Worm (Caenorhabditis elegans): ENCODE results near the gene srh-276.

Gene srh-276

DNA sequence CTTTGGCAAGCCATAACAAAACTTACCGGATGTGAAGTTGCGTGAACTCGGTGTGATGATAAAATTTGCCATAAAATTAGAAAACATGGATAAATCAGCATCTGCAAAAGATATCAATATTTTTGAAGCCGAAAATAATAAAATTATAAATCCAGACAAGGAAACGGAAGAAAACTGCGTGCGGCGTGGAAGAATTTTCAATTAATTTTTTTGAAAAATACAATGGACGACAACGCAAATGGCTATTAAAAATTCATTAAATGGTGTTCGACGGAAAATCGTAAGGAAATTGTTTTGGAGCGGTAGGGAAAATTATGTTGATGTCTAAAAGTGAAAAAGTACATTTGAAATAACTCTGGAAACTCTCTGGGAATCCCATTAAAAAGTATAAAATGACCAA, 29.9 kb downstream of the srh-276 start, which contains the start of gene acr-18:
Gene acr-18, minus strand, starts transcription at position 101 of the 400 bp plus-strand sequence.
- TF ChIP-seq unc-62 (GFP tag; optimal IDR thresholded peaks at IDR 0.05) = no peak

- no peak for TF ChIP-seq unc-62 (GFP tag; optimal IDR thresholded peaks at IDR 0.05)
Measured at ce11 chrV:15559729-15560128, 30.6 kb downstream of the srh-276 start.

DNA sequence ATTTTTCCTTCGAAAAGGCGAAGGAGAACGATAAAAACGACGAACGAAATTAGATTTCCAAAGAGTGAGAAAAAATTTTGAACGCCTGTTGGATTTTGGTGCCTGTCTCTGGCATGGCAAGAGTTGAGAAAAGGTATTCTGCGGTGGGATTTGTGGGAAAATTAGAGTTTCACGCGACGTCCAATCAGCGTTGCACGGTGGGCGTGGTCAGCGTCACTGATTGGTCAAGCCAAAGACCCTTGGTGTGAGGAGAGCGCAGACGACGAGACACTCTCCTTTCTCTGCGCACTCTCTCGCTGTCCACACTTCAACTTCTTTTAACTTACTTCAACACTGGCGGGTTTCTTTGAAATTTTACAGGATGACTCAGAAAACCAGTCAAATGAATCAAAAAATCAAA, 33.4 kb downstream of the srh-276 start:
- TF ChIP-seq unc-62 (GFP tag; optimal IDR thresholded peaks at IDR 0.05) = no peak

ce11 chrV:15563477-15563876, 34.3 kb downstream of the srh-276 start:
- no peak for TF ChIP-seq unc-62 (GFP tag; optimal IDR thresholded peaks at IDR 0.05)

DNA sequence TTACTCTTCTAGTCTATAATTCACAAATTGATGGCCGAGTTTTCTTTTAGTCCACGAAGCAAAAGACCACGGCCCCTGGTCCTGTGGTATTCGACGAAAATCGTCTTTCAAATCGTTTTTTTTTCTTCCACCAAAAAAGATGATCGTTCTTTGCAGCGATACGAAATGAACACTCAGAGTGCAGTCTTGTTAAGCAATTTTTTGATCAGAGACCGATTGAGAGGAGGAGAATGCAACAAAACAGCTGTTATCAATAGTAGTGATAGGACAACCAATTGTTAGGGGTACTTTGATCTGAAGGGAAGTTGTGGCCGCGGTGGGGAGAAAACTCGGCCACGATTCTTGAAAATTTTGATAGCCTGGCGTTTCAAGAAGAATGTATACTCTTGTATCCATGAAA, 34.8 kb downstream of the srh-276 start:
- no peak for TF ChIP-seq unc-62 (GFP tag; optimal IDR thresholded peaks at IDR 0.05)

- TF ChIP-seq unc-62 (GFP tag; optimal IDR thresholded peaks at IDR 0.05) = no peak
Measured at ce11 chrV:15566511-15567178, 37.5 kb downstream of the srh-276 start.

DNA sequence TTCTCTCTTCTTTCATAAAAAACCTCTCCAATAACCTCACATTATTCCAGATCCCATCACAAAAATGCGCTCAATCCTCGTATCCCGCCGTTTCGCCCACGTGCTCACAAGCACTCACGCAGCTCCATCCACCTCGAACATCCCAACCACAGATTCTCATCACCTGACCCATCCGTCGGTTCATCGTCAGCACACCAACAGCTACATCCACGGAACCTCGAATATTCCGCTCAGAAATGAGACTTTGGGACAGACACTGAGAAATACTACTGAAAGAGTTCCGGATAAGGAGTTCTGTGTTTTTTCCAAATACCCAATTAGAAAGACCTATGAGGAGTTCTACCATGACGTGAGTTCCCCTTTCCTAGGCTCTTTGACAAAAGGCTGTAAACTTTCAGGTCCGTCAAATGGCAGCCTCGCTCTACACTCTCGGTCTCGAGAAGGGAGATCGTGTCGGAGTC, 38.2 kb downstream of the srh-276 start, which contains the start of gene acs-2:
Gene acs-2, plus strand, starts transcription at position 51 of the 461 bp plus-strand sequence.
- TF ChIP-seq unc-62 (GFP tag; optimal IDR thresholded peaks at IDR 0.05) = no peak

DNA sequence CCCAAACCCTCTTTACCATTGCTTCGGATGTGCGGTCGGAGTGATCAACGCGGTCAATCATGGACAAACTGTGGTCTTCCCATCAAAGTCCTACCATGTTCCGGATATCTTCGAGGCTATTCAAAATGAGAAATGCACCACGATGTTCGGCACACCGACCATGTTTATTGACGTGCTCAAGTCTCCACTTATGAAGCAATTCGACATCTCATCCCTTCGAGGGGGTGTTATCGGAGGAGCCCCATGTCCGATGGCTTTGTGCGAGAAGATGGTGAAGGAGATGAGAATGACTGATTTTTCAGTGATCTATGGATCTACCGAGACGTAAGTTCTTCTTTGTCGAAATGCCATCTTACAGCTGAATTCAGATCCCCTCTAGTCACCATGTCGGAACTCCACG, 39.2 kb downstream of the srh-276 start:
- no peak for TF ChIP-seq unc-62 (GFP tag; optimal IDR thresholded peaks at IDR 0.05)

DNA sequence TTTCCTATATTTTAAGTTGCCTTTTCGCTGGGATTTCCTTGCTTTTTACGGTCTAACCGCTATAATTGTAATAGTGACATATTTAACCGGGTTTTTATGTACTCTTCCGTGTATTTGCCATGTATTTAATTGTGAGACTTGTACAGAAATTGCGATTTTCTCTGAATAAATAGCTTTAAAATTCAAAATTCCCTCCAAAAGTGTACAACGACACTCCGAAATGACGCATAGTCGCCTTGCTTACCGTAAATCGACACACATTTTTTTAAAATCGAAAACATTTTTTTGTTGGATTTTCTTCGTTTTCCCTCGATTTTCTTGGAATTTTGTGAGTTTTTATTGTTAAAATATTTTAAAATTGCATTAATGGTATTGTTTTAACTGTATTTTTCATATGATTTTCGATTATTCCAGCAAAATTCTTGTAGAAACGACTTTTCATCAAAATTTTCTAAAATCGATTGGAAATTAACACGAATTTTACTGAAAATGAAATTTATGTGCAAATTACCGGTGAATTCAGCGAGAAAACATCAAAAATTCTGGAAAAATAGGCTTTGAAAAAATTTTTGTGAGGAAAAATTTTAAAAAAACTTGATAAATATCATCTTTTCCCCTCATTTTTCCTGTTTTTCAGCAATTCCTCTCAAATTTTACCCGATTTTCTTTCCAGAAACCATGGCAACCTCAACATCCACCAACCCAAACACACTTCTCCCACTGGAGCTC, 40.7 kb downstream of the srh-276 start, which contains the start of gene lsm-5:
Gene lsm-5, plus strand, starts transcription at position 679 of the 729 bp plus-strand sequence.
- TF ChIP-seq unc-62 (GFP tag; optimal IDR thresholded peaks at IDR 0.05) = no peak

- TF ChIP-seq unc-62 (GFP tag; optimal IDR thresholded peaks at IDR 0.05) = no peak
Measured at ce11 chrV:15571006-15571526, 41.9 kb downstream of the srh-276 start, which contains the start of gene fbxa-95. Gene fbxa-95 (plus strand): TSS chrV:15571476.

DNA sequence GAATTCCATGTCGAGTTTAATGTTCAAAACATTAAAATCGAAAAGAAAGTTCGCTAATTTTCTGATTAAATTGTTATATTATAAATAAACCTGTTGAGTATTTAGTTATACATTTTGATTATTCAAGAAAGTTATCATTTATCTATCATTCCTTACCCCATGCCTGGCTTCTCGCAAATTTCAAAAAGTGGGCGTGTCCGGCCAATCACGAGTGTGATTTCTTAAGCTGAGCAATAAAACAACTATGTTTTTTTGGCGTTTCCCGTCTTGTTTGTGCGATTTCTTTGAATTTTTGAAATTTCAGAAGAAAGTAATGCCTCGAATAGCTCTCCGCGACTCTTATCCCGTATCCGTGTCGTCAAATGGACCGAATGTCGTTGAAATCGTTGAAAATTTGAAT, 43.4 kb downstream of the srh-276 start, which contains the start of gene fbxa-94:
Gene fbxa-94, plus strand, starts transcription at position 301 of the 400 bp plus-strand sequence.
- TF ChIP-seq unc-62 (GFP tag; optimal IDR thresholded peaks at IDR 0.05) = no peak

ce11 chrV:15575305-15575704, 46.1 kb downstream of the srh-276 start, which contains the start of gene mdt-28:
Gene mdt-28 (minus strand): TSS chrV:15575405.
- no peak for TF ChIP-seq unc-62 (GFP tag; optimal IDR thresholded peaks at IDR 0.05)

- TF ChIP-seq unc-62 (GFP tag; optimal IDR thresholded peaks at IDR 0.05) = no peak
Measured at ce11 chrV:15577395-15577896, 48.3 kb downstream of the srh-276 start, which contains the start of gene atx-3. Gene atx-3 (minus strand): TSS chrV:15577445.

DNA sequence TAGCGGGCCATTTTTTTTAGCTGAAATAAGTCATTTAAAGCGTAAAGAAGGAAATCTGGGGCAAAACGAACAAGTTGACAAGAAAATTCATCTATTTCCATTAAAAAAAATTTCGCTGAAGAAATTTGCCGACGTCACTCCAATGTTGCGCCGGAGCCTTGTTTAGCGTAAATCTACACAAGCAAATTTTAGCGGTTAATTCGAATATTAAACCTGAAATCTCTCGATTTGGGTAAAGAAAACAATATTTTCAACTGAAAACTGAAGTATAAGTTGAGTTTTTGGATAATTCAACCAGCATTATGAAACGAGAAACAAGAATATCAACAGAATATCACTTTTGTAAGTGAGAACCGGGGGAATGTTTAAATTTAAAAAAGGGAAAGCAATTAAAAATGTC, 49.2 kb downstream of the srh-276 start, which contains the start of gene F28F8.9:
Gene F28F8.9, minus strand, starts transcription at position 288 of the 400 bp plus-strand sequence.
- no peak for TF ChIP-seq unc-62 (GFP tag; optimal IDR thresholded peaks at IDR 0.05)

All from whole organism, dauer.